Worm (Caenorhabditis elegans) whole organism, late embryonic: Measurements from ENCODE around the gene rtfo-1.

ENCODE experiments used
- T23F11.4 ChIP-seq: fragments of 200-800 bp; sonication (Bioruptor generic); optimal IDR thresholded peaks from 2 replicates; lab custom pipeline; 2018; ENCODE audit warnings: mild to moderate bottlenecking, missing genetic modification characterization, missing compliant biosample characterization
- ama-1 ChIP-seq: fragments of 150-350 bp; optimal IDR thresholded peaks from 2 replicates; lab custom pipeline; 2014
- ceh-19 ChIP-seq: fragments of 200-800 bp; sonication (Bioruptor generic); optimal IDR thresholded peaks from 2 replicates; lab custom pipeline; 2018; ENCODE audit warnings: mild to moderate bottlenecking, missing genetic modification characterization, missing compliant biosample characterization
- ceh-6 ChIP-seq: fragments of 200-800 bp; sonication (Bioruptor generic); optimal IDR thresholded peaks from 2 replicates; lab custom pipeline; 2018; ENCODE audit warnings: mild to moderate bottlenecking, missing genetic modification characterization, missing compliant biosample characterization
- ceh-9 ChIP-seq: sonication (generic microtip); optimal IDR thresholded peaks from 2 replicates; lab custom pipeline; 2016; ENCODE audit warnings: mild to moderate bottlenecking, missing genetic modification characterization, inconsistent platforms, missing compliant biosample characterization
- hlh-6 ChIP-seq: sonication (generic microtip); optimal IDR thresholded peaks from 2 replicates; lab custom pipeline; 2016; ENCODE audit warnings: missing genotype, missing genetic modification characterization, missing compliant biosample characterization
- mec-3 ChIP-seq: sonication (generic microtip); optimal IDR thresholded peaks from 2 replicates; lab custom pipeline; 2016; ENCODE audit warnings: borderline replicate concordance, missing genetic modification characterization, missing compliant biosample characterization
- npax-4 ChIP-seq: sonication (generic microtip); optimal IDR thresholded peaks from 2 replicates; lab custom pipeline; 2016; ENCODE audit warnings: missing genetic modification characterization, missing compliant biosample characterization
- pha-4 ChIP-seq: fragments of 150-350 bp; optimal IDR thresholded peaks from 2 replicates; lab custom pipeline; 2018; ENCODE audit warnings: missing biosample characterization, missing genetic modification reagents, missing genetic modification characterization
- pqm-1 ChIP-seq: sonication (generic microtip); optimal IDR thresholded peaks from 2 replicates; lab custom pipeline; 2016; ENCODE audit warnings: missing genetic modification characterization, missing compliant biosample characterization
- rnt-1 ChIP-seq: sonication (generic microtip); optimal IDR thresholded peaks from 2 replicates; lab custom pipeline; 2016; ENCODE audit warnings: missing genetic modification characterization, missing compliant biosample characterization
- sox-4 ChIP-seq: sonication (generic microtip); optimal IDR thresholded peaks from 2 replicates; lab custom pipeline; 2017; ENCODE audit warnings: mild to moderate bottlenecking, missing genetic modification characterization, inconsistent platforms, missing compliant biosample characterization
- tbx-2 ChIP-seq: sonication (generic microtip); optimal IDR thresholded peaks from 2 replicates; lab custom pipeline; 2016; ENCODE audit warnings: missing genetic modification characterization, missing compliant biosample characterization
- unc-86 ChIP-seq: sonication (generic microtip); optimal IDR thresholded peaks from 2 replicates; lab custom pipeline; 2016; ENCODE audit warnings: missing genetic modification characterization, missing compliant biosample characterization

DNA sequence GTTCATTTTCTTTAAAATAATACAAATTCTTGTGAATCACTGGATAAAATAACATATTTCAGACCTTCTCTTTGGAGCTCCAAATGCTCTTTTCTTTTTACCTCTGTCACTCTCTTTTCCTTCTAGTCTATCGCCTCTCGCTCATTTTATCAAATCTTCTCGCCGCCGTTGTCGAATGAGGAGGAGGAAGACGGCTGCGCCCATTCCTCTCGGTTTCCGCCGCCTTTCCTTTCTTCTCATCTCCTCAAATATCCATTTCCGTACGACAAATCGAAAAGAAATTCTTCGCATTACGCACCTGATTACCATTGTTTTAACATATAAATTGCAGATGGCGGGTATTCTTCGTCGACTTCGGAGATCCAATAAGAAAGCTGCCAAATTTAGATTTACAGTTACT, 32.1 kb downstream of the rtfo-1 start, which contains the start of gene ehbp-1:
- no peak for TF ChIP-seq ceh-19 (GFP tag; lab: Kevin White, UChicago)
- no peak for TF ChIP-seq mec-3 (tag; lab: Kevin White, UChicago)
- TF ChIP-seq npax-4 (tag; lab: Kevin White, UChicago), result no peak
- no peak for TF ChIP-seq rnt-1 (tag; lab: Kevin White, UChicago)
- no peak for TF ChIP-seq ceh-6 (GFP tag; lab: Kevin White, UChicago)
- TF ChIP-seq T23F11.4 (GFP tag; lab: Kevin White, UChicago), result no peak
- no peak for TF ChIP-seq pqm-1
- no peak for TF ChIP-seq sox-4 (tag; lab: Kevin White, UChicago)
- TF ChIP-seq hlh-6 (tag; lab: Kevin White, UChicago), result no peak
- TF ChIP-seq ama-1 (lab: Kevin White, UChicago), result no peak
- no peak for TF ChIP-seq unc-86
- no peak for TF ChIP-seq tbx-2 (tag; lab: Kevin White, UChicago)
- no peak for TF ChIP-seq pha-4 (tag; lab: Kevin White, UChicago)
- no peak for TF ChIP-seq ceh-9 (tag; lab: Kevin White, UChicago)
